Worm (Caenorhabditis elegans) whole organism, L4 larva: ENCODE results near the gene ocam-1.

Experiments
- ama-1 ChIP-seq: fragments of 150-350 bp; optimal IDR thresholded peaks from 2 replicates; lab custom pipeline; 2014; ENCODE audit warnings: inconsistent platforms, mixed read lengths
- lin-39 ChIP-seq: fragments of 150-350 bp; optimal IDR thresholded peaks from 2 replicates; lab custom pipeline; 2014; ENCODE audit warnings: missing biosample characterization, missing genetic modification reagents, missing genetic modification characterization
- mdl-1 ChIP-seq, 2 experiments: fragments of 150-350 bp in 1 of 2; sonication (generic microtip) in 1 of 2; optimal IDR thresholded peaks; 2 replicates each; lab custom pipeline; 2014 to 2017; ENCODE audit warnings: missing biosample characterization in 2 of 2, missing genetic modification characterization in 2 of 2
- mxl-2 ChIP-seq: fragments of 200-800 bp; sonication (Bioruptor generic); conservative IDR thresholded peaks from 2 replicates; pipeline ENCODE4 v1.3.6; 2022; ENCODE audit warnings: missing genetic modification reagents, missing genetic modification characterization, missing compliant biosample characterization
- nhr-28 ChIP-seq: fragments of 150-350 bp; optimal IDR thresholded peaks from 2 replicates; lab custom pipeline; 2014; ENCODE audit warnings: missing biosample characterization, missing genetic modification characterization
- snpc-1.2 ChIP-seq: fragments of 200-800 bp; sonication (Bioruptor generic); IDR thresholded peaks from 2 replicates; pipeline ENCODE4 v1.3.6; 2022; ENCODE audit warnings: missing genetic modification reagents, missing genetic modification characterization, missing compliant biosample characterization
- zag-1 ChIP-seq: fragments of 150-350 bp; optimal IDR thresholded peaks from 2 replicates; lab custom pipeline; 2014; ENCODE audit warnings: missing biosample characterization, missing genetic modification characterization

- TF ChIP-seq ama-1 (no peak), mxl-2 (no peak), zag-1 (no peak), lin-39 (tag; lab: Kevin White, UChicago) (no peak), snpc-1.2 (GFP tag; lab: Robert Waterston, UW) (no peak), nhr-28 (tag; lab: Kevin White, UChicago) (no peak), mdl-1 (tag; optimal IDR thresholded peaks at IDR 0.05; lab: Kevin White, UChicago) (no peak)
Observed at ce11 chrV:14120674-14121073, 46.9 kb downstream of the ocam-1 start.
